Worm (Caenorhabditis elegans) whole organism, dauer: Measurements from ENCODE around the gene ifg-1.

Source experiments
- unc-62 ChIP-seq: sonication (generic microtip); optimal IDR thresholded peaks from 2 replicates; lab custom pipeline; 2017; ENCODE audit warnings: missing biosample characterization, missing genetic modification reagents, missing genetic modification characterization

The ifg-1 gene

DNA sequence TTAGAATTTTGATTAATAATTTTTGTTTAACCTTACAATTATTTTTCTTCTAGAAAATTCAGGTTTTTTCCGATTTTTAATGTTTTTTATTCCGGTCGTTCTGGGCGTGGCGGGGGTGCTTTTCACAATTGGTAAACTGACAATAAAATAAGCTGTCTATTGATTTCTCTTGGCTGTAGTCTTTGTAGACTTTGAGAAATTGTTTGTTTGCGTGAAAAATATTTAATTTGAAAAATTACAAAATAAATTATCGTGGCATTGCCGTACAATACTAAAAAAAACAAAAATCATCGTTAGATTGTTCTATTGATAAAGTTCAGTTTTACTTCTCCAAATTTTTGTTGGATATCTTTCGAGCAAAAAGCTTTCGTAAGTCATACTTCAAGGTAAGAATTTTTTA is 29.5 kb downstream of the ifg-1 start, which contains the start of gene F35C11.3:
Gene F35C11.3 (plus strand): TSS at position 301 of the 400 bp plus-strand sequence.
- no peak for TF ChIP-seq unc-62 (GFP tag; lab: Kevin White, UChicago)

DNA sequence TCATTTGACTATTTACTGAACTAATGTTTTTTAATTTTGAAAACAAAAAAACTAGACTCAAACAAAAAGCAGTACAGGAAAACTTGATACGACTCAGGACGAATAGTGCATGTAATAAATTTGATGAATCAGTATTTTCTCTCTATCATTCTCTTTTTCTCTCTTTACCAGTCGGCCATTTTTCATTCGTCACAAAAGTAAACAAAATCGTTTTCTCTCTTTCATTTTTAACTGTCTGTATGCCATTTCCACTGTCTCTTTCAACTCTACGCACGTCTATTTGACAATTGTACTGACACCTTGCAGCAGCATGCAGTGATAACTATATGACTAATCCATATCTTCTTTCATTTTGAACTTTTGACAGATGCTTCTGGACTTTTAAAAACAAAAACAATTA is 31.7 kb downstream of the ifg-1 start, which contains the start of the genes F35C11.2 and F35C11.4:
Gene F35C11.2 (minus strand): TSS at position 90 of the 400 bp plus-strand sequence.
Gene F35C11.4 (plus strand): TSS at position 260 of the 400 bp plus-strand sequence.
- no peak for TF ChIP-seq unc-62 (GFP tag; lab: Kevin White, UChicago)

DNA sequence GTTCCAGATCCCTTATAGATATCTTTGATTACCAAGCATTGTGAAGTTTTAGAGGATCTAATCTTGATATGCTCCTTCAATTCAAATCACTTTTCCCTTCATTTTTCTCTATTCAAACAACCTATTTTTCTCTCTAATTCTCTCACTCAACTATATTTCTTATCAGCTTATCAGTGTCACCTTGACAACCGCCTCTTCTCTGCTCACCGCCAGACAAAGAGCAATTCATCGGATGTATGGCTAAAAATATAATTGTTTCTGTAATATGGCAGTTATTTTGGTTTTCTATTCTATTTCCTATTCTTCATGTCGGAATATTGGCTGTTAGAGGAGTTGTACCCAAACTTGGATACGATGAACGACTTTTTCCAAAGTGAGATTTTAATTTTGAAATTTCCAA is 32.7 kb downstream of the ifg-1 start:
- no peak for TF ChIP-seq unc-62 (GFP tag; lab: Kevin White, UChicago)

DNA sequence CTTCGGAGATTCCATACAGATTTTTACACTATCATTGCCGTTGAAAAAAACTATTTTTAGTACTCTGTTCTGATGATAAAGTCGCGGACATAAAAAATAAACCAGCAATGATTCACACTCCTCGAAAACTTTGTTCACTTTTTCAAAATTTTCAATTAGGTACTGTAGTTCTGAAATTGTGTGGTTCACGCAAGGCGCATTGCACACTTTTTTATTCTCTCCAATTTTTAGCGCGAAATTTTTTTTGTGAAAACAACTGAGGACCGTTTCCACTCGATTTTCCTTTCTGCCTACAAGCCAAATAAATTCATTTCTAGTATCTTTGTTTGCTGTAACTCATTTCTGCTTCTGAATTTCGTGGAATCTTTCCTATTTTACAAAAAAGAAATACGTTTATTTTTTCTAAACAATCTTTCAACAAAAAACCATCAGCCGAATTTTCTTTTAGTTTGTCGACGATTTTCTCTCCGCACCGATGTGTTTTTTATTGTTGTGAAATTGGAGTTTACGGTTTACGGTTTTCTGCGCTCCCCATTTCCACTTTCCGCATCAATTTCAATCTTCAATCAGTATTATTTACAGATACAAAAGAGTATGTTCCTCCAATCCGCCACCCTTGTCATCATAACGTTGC is 36.3 kb downstream of the ifg-1 start, which contains the start of gene F35C11.5:
Gene F35C11.5 (plus strand): TSS at position 584 of the 634 bp plus-strand sequence.
- TF ChIP-seq unc-62 (GFP tag; lab: Kevin White, UChicago) = no peak

DNA sequence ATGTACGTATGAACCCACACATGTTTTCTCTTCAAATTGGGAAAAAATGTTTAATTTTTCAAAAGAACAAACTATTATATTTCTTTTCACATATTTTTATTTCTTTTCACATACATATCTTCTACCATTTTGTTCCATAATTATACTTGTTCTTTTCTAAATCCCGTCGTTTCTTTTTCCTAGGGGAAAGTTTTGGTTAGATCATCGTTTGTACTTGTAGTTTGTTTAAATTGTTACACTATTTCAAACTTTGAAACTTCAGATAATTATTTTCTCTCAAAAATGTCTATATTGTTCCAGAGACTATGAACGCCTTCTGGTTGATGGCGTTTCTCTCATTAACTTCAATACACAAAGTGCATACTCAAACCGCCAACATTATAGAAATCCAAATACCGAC is 39.0 kb downstream of the ifg-1 start, which contains the start of gene F35C11.7:
Gene F35C11.7 (plus strand): TSS at position 301 of the 400 bp plus-strand sequence.
- no peak for TF ChIP-seq unc-62 (GFP tag; lab: Kevin White, UChicago)

DNA sequence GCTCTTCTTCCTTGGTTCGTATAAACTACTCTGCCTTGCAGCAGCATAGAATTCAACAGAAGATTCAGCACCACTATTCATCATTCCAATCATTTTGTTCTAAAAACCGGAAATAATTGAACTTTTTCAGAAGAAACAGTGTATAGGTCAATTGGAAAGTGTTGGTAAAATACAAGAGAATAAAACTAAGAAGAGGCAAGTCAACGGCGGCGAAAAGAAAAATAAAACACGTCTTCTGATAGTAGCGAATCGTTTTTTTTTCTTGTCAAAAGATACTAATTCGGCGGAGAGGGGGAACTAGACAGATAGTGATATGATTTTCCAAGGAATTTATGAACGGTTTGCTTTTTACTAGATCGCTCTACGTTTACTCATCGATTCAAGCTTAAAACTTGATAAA is 42.0 kb downstream of the ifg-1 start, which contains the start of gene F35C11.6:
Gene F35C11.6 (minus strand): TSS at position 101 of the 400 bp plus-strand sequence.
- TF ChIP-seq unc-62 (GFP tag; lab: Kevin White, UChicago) = no peak

DNA sequence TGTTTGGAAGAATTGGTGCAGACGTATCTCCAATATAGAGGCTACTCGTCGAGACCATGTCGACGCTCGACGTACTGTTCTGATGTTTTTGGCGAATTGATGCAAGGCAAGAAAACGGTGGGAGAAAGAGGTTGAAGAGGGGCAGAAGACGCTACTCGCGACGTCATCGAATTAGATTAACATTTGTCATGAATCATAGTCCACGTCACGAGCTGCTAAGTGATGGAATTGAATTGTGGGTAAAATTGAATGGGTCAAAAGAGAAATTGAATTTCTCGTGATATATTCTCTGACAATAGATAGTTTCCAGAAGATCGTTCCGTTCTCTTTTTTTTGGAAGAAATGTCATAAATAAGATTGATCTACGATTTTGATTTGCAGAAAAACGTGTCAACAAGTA is 42.7 kb downstream of the ifg-1 start:
- no peak for TF ChIP-seq unc-62 (GFP tag; lab: Kevin White, UChicago)

DNA sequence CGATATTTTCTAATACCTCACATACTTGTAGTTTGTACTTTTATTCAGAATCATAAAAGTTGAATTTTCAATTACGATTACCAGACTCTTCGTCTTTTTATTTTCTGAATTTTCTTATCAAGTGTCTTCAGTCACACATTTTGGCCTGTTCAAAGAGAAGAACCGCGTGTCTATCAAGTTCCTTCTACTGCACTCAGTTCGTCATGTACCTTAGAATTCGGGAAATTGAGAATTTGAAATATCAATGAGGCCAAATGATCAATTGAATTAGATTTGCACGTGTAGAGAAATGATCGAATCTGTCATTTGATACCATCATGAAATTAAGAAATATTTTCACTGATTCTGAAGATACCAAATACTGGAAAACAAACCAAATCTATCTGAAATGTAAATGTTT is 46.5 kb downstream of the ifg-1 start:
- TF ChIP-seq unc-62 (GFP tag; lab: Kevin White, UChicago) = no peak

DNA sequence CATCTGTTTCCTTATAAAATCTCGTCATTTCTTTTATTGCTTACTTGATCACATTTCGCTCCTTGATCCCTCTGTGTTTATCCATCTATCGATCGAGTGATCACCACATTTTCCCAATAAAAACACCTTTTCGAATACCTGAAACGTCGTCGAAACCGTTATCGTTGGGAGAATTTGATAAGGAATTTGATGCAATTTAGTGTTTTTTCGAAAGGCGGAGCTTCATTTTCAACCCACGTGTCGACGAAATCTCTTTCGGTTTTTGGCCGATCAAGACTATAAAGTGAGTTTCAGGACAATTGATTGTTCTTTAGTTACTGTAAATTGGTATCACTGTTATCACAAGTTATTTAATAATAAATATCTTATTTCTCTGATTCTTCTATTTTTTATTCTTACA is 47.6 kb downstream of the ifg-1 start, which contains the start of gene srdh-1:
Gene srdh-1 (plus strand): TSS at position 43 of the 400 bp plus-strand sequence.
- no peak for TF ChIP-seq unc-62 (GFP tag; lab: Kevin White, UChicago)

DNA sequence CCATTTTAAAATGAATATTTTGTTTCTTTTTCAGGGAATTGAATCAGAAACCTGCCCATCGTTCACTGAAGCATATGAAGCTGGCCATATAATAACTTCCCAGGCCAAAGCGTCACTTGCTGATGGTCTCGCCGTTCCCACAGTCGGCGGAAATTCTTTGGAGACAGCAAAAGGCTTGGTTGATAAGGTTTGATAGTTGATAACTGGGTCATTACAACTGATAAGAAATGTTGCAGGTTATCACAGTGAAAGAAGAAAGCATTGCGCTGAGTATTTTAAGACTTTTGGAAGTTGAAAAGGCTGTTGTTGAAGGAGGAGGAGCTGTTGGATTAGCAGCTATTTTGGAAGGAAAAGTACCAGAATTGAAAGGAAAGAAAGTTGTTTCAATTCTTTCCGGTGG is 49.5 kb downstream of the ifg-1 start:
- TF ChIP-seq unc-62 (GFP tag; lab: Kevin White, UChicago) = no peak

DNA sequence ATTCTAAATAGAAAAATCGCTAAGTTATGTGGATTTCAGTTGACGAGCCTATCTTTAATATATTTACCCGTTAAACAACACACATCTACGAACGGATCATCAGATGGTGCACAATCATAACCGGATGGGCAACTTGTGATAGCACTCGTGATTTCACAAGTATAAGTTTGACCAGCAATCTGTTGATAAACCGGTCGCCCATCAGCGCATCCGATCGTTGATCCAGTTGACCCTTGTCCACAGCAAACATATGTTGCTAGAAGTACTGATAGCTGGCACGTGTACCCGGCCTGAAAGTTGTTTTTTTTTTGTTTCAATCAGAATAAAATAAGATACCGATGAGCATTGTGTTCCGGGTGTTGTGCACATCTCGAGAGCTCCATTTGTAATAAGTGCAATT is 50.7 kb downstream of the ifg-1 start:
- TF ChIP-seq unc-62 (GFP tag; lab: Kevin White, UChicago) = no peak

DNA sequence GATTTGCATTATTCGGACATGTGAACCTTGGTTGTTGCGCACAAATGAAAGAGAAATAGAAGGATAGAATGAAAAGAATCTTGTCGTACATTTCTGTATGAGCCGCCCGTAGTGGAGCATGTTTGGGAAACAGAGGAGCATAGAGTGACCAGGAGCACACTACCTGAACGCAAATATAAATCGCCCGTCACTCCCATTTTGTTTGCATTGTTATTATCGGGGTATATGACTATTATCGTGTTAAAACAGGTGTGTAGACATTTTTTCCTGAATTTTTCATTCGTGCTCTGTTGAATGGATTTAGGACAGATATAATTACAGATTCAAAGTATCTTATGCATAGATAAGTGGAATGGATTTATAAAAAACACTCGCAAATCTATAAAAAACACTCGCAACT is 52.3 kb downstream of the ifg-1 start, which contains the start of gene K01C8.2:
Gene K01C8.2 (minus strand): TSS at position 101 of the 400 bp plus-strand sequence.
- no peak for TF ChIP-seq unc-62 (GFP tag; lab: Kevin White, UChicago)

DNA sequence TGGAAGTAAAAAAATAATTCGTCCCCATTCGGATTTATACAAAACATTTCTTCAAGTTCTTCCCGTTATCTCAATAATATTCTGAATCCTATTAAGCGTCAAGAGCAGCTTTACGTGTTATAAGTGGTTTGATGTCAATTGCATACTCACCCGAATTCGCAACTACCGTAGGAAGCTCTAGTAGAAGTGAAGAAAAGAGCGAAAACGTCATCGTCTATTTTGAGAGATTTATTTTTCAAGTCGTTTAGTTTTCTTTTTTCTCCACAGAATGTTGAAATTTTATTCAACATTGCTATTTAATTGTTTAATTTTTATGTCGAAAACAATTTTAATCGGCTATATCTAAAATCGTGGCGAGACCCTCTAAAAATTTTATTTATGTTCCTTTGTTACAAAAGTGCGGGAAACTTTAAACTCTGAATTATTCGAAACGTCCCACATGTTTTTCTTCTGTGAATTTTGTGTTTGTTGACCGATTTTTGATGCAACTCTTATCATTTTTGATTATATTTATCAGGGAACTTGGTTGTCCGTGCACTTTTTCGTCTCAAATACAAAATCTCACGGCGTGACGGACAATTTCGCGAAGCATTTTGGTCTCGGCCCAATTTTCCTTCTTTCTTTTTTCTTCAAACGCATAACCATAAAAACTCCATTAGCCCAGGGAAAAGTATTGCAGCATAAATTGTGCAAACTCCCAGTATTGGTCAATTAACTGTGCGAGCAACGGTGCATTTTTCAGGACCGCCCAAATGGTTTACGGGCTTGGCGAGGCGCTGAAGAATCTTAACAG is 53.0 kb downstream of the ifg-1 start, which contains the start of gene tdc-1:
Gene tdc-1 (plus strand): TSS at position 743 of the 793 bp plus-strand sequence.
- TF ChIP-seq unc-62 (GFP tag; lab: Kevin White, UChicago) = no peak
